Worm (Caenorhabditis elegans): Measurements from ENCODE around the gene Y62E10A.23.

Gene Y62E10A.23

ce11 chrIV:13395255-13395654, 9.1 kb downstream of the Y62E10A.23 start:
- TF ChIP-seq skn-1 (tag; optimal IDR thresholded peaks at IDR 0.05), result peak; percentile 6
- no peak for TF ChIP-seq nhr-237 (tag; optimal IDR thresholded peaks at IDR 0.05)
- no peak for TF ChIP-seq fkh-2 (tag; optimal IDR thresholded peaks at IDR 0.05)
- TF ChIP-seq eor-1 (tag; optimal IDR thresholded peaks at IDR 0.05), result no peak
- no peak for TF ChIP-seq aly-2 (tag; optimal IDR thresholded peaks at IDR 0.05)
- TF ChIP-seq egl-5 (tag; optimal IDR thresholded peaks at IDR 0.05), result peak; percentile 25
- TF ChIP-seq nhr-12 (tag; optimal IDR thresholded peaks at IDR 0.05), result no peak
- no peak for TF ChIP-seq ZK546.5 (tag; optimal IDR thresholded peaks at IDR 0.05)
- TF ChIP-seq zag-1 (tag; optimal IDR thresholded peaks at IDR 0.05), result no peak
- TF ChIP-seq lin-15B (tag; optimal IDR thresholded peaks at IDR 0.05), result peak; percentile 45
- TF ChIP-seq nhr-67 (tag; optimal IDR thresholded peaks at IDR 0.05), result no peak
- no peak for TF ChIP-seq sea-2 (GFP tag; optimal IDR thresholded peaks at IDR 0.05)
- TF ChIP-seq pha-4 (tag; optimal IDR thresholded peaks at IDR 0.05), result peak; percentile 81
- TF ChIP-seq daf-12 (tag; optimal IDR thresholded peaks at IDR 0.05), result no peak
- peak; percentile 59 for TF ChIP-seq nhr-11 (tag; optimal IDR thresholded peaks at IDR 0.05)
- peak; percentile 91 for TF ChIP-seq elt-2 (tag; optimal IDR thresholded peaks at IDR 0.05)
- peak in 1 of 3 experiments; percentile 54 for TF ChIP-seq elt-3 (tag; optimal IDR thresholded peaks at IDR 0.05)
- TF ChIP-seq ceh-16 (tag; optimal IDR thresholded peaks at IDR 0.05), result no peak
- TF ChIP-seq pqm-1 (tag; optimal IDR thresholded peaks at IDR 0.05), result peak; percentile 65
- TF ChIP-seq R02D3.7 (tag; optimal IDR thresholded peaks at IDR 0.05), result peak; percentile 66
- no peak for TF ChIP-seq ama-1 (optimal IDR thresholded peaks at IDR 0.05)
- TF ChIP-seq hmg-11 (tag; optimal IDR thresholded peaks at IDR 0.05), result peak; percentile 95
- peak; percentile 91 for TF ChIP-seq nfya-1 (tag; optimal IDR thresholded peaks at IDR 0.05; ENCODE audit: insufficient read depth)
- TF ChIP-seq lin-39 (tag; optimal IDR thresholded peaks at IDR 0.05), result peak; percentile 95
- no peak for TF ChIP-seq ceh-82 (tag; optimal IDR thresholded peaks at IDR 0.05)
- no peak for TF ChIP-seq ceh-9 (tag; optimal IDR thresholded peaks at IDR 0.05)
- peak; percentile 18 for TF ChIP-seq fos-1 (tag; optimal IDR thresholded peaks at IDR 0.05)
- TF ChIP-seq unc-39 (tag; optimal IDR thresholded peaks at IDR 0.05), result peak; percentile 36
- peak; percentile 62 for TF ChIP-seq elt-1 (tag; optimal IDR thresholded peaks at IDR 0.05)
- peak; percentile 63 for TF ChIP-seq mdl-1 (tag; optimal IDR thresholded peaks at IDR 0.05)
- peak; percentile 100 for TF ChIP-seq mml-1 (tag; optimal IDR thresholded peaks at IDR 0.05)
- TF ChIP-seq unc-62 (GFP tag; optimal IDR thresholded peaks at IDR 0.05), result peak; percentile 81
- TF ChIP-seq tbx-2 (tag; optimal IDR thresholded peaks at IDR 0.05), result peak; percentile 73
- TF ChIP-seq snpc-4 (tag; optimal IDR thresholded peaks at IDR 0.05), result peak; percentile 5
- no peak for TF ChIP-seq nhr-77 (tag; optimal IDR thresholded peaks at IDR 0.05)
- peak; percentile 59 for TF ChIP-seq lsy-12 (tag; optimal IDR thresholded peaks at IDR 0.05)
- TF ChIP-seq nhr-23 (tag; optimal IDR thresholded peaks at IDR 0.05), result peak; percentile 82
- TF ChIP-seq ztf-11 (tag; optimal IDR thresholded peaks at IDR 0.05), result no peak
- TF ChIP-seq nhr-28 (tag; optimal IDR thresholded peaks at IDR 0.05), result no peak
- TF ChIP-seq egl-27 (tag; optimal IDR thresholded peaks at IDR 0.05), result peak; percentile 66
- TF ChIP-seq fkh-10 (GFP tag; optimal IDR thresholded peaks at IDR 0.05), result peak; percentile 70
- TF ChIP-seq nhr-25 (tag; optimal IDR thresholded peaks at IDR 0.05), result peak; percentile 90
- TF ChIP-seq nhr-76 (tag; optimal IDR thresholded peaks at IDR 0.05), result no peak
- peak; percentile 93 for TF ChIP-seq nhr-43 (tag; optimal IDR thresholded peaks at IDR 0.05; ENCODE audit: poor library complexity, severe bottlenecking)
- TF ChIP-seq jun-1 (tag; optimal IDR thresholded peaks at IDR 0.05), result peak; percentile 87
- peak; percentile 65 for TF ChIP-seq ceh-28 (tag; optimal IDR thresholded peaks at IDR 0.05)
- TF ChIP-seq ztf-4 (tag; optimal IDR thresholded peaks at IDR 0.05), result peak; percentile 38

- TF ChIP-seq snpc-4 (tag; optimal IDR thresholded peaks at IDR 0.05), result no peak
- TF ChIP-seq daf-12 (tag; optimal IDR thresholded peaks at IDR 0.05), result no peak
- no peak for TF ChIP-seq elt-1 (tag; optimal IDR thresholded peaks at IDR 0.05)
- no peak for TF ChIP-seq sea-2 (GFP tag; optimal IDR thresholded peaks at IDR 0.05)
- no peak for TF ChIP-seq nhr-237 (tag; optimal IDR thresholded peaks at IDR 0.05)
- TF ChIP-seq skn-1 (tag; optimal IDR thresholded peaks at IDR 0.05), result peak; percentile 73
- TF ChIP-seq egl-27 (tag; optimal IDR thresholded peaks at IDR 0.05), result no peak
- peak; percentile 90 for TF ChIP-seq elt-2 (tag; optimal IDR thresholded peaks at IDR 0.05)
- peak in 1 of 3 experiments; percentile 15 for TF ChIP-seq elt-3 (tag; optimal IDR thresholded peaks at IDR 0.05)
- TF ChIP-seq nhr-23 (tag; optimal IDR thresholded peaks at IDR 0.05), result no peak
- no peak for TF ChIP-seq tbx-2 (tag; optimal IDR thresholded peaks at IDR 0.05)
- no peak for TF ChIP-seq jun-1 (tag; optimal IDR thresholded peaks at IDR 0.05)
- no peak for TF ChIP-seq nhr-76 (tag; optimal IDR thresholded peaks at IDR 0.05)
- no peak for TF ChIP-seq lin-39 (tag; optimal IDR thresholded peaks at IDR 0.05)
- TF ChIP-seq egl-5 (tag; optimal IDR thresholded peaks at IDR 0.05), result no peak
- peak; percentile 78 for TF ChIP-seq pha-4 (tag; optimal IDR thresholded peaks at IDR 0.05)
- TF ChIP-seq ceh-16 (tag; optimal IDR thresholded peaks at IDR 0.05), result no peak
- no peak for TF ChIP-seq fkh-10 (GFP tag; optimal IDR thresholded peaks at IDR 0.05)
- no peak for TF ChIP-seq nhr-25 (tag; optimal IDR thresholded peaks at IDR 0.05)
- TF ChIP-seq mdl-1 (tag; optimal IDR thresholded peaks at IDR 0.05), result no peak
- TF ChIP-seq ceh-9 (tag; optimal IDR thresholded peaks at IDR 0.05), result no peak
- no peak for TF ChIP-seq fkh-2 (tag; optimal IDR thresholded peaks at IDR 0.05)
- TF ChIP-seq ama-1 (optimal IDR thresholded peaks at IDR 0.05), result no peak
- TF ChIP-seq zag-1 (tag; optimal IDR thresholded peaks at IDR 0.05), result no peak
- TF ChIP-seq nhr-12 (tag; optimal IDR thresholded peaks at IDR 0.05), result no peak
- TF ChIP-seq fos-1 (tag; optimal IDR thresholded peaks at IDR 0.05), result no peak
- no peak for TF ChIP-seq nhr-77 (tag; optimal IDR thresholded peaks at IDR 0.05)
- peak; percentile 8 for TF ChIP-seq nhr-43 (tag; optimal IDR thresholded peaks at IDR 0.05; ENCODE audit: poor library complexity, severe bottlenecking)
- TF ChIP-seq R02D3.7 (tag; optimal IDR thresholded peaks at IDR 0.05), result no peak
- no peak for TF ChIP-seq ceh-28 (tag; optimal IDR thresholded peaks at IDR 0.05)
- no peak for TF ChIP-seq ztf-4 (tag; optimal IDR thresholded peaks at IDR 0.05)
- TF ChIP-seq ceh-82 (tag; optimal IDR thresholded peaks at IDR 0.05), result no peak
- no peak for TF ChIP-seq mml-1 (tag; optimal IDR thresholded peaks at IDR 0.05)
- no peak for TF ChIP-seq ztf-11 (tag; optimal IDR thresholded peaks at IDR 0.05)
- TF ChIP-seq pqm-1 (tag; optimal IDR thresholded peaks at IDR 0.05), result peak; percentile 91
Measured at ce11 chrIV:13396375-13396774, 10.3 kb downstream of the Y62E10A.23 start.
